Fruit fly (Drosophila melanogaster) Kc167 (cell line): ENCODE results near the gene CG12818.

Experiments used
- Myc ChIP-seq: fragments of >200 bp; optimal IDR thresholded peaks from 2 replicates; lab custom pipeline; 2017; ENCODE audit warnings: missing external identifiers
- h ChIP-seq: fragments of >200 bp; optimal IDR thresholded peaks from 3 replicates; lab custom pipeline; 2018; ENCODE audit warnings: missing external identifiers
- insv ChIP-seq: fragments of >200 bp; optimal IDR thresholded peaks from 3 replicates; lab custom pipeline; 2018; ENCODE audit warnings: missing external identifiers
- psq ChIP-seq: fragments of >200 bp; optimal IDR thresholded peaks from 2 replicates; lab custom pipeline; 2017; ENCODE audit warnings: missing external identifiers

DNA sequence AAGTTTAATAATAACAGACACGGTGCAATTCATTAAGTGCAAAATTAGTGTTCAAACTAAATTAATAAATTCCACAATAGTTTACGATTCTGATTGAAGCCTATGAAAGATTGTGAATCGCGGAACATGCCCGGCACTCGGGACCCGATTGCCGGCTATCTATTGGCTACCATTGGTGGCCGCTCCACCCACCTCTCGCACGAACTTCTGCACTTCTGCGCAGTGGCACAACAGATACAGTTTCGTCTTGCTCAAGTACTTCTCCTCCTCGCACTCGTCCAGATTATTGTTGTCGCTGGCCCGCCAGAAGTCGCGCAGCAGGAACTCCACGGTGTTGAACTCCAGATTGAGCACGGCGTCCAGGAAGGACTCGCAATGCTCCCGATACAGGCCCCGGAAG, 32.9 kb downstream of the CG12818 start:
- TF ChIP-seq Myc (lab: Kevin White, UChicago) (no peak), h (lab: Kevin White, UChicago) (no peak), psq (lab: Kevin White, UChicago) (no peak), insv (lab: Kevin White, UChicago) (no peak)
